Worm (Caenorhabditis elegans) whole organism, L1 larva: ENCODE measurements around the gene F55C9.6.

Source experiments
- nhr-237 ChIP-seq: fragments of 150-350 bp; optimal IDR thresholded peaks from 2 replicates; lab custom pipeline; 2014; ENCODE audit warnings: missing biosample characterization, missing genetic modification characterization
- nhr-47 ChIP-seq: sonication (generic microtip); optimal IDR thresholded peaks from 2 replicates; lab custom pipeline; 2016; ENCODE audit warnings: mild to moderate bottlenecking, missing genetic modification characterization, moderate library complexity, missing compliant biosample characterization
- unc-98 ChIP-seq: fragments of 200-800 bp; sonication (Bioruptor generic); IDR thresholded peaks from 2 replicates; pipeline ENCODE4 v1.3.6; 2022; ENCODE audit warnings: missing genetic modification characterization, missing compliant biosample characterization

- TF ChIP-seq nhr-237 (tag; lab: Kevin White, UChicago): no peak
- TF ChIP-seq nhr-47 (tag; lab: Kevin White, UChicago): no peak
- TF ChIP-seq unc-98 (GFP tag; lab: Robert Waterston, UW): no peak
These were observed 18.1 kb downstream of the F55C9.6 start for ce11 chrV:19278488-19278887.
